Worm (Caenorhabditis elegans): ENCODE data around the gene T06C12.14.

The T06C12.14 gene

ce11 chrV:15888751-15889150 lies 11.0 kb upstream of the T06C12.14 start, which contains the start of gene cgt-1:
cgt-1 (minus strand) TSS chrV:15888851.
- TF ChIP-seq ceh-40 (GFP tag; IDR thresholded peaks at IDR 0.05) (no peak), rpc-1 (optimal IDR thresholded peaks at IDR 0.05) (no peak), rpc-1 (tag; optimal IDR thresholded peaks at IDR 0.05) (no peak), F37B4.10 (GFP tag; IDR thresholded peaks at IDR 0.05) (no peak), zim-3 (tag; optimal IDR thresholded peaks at IDR 0.05) (no peak), ceh-27 (GFP tag; optimal IDR thresholded peaks at IDR 0.05) (no peak), ccch-3 (GFP tag; optimal IDR thresholded peaks at IDR 0.05) (no peak), ZK185.1 (tag; optimal IDR thresholded peaks at IDR 0.05; ENCODE audit: poor library complexity, severe bottlenecking) (no peak), hsf-1 (GFP tag; IDR thresholded peaks at IDR 0.05) (no peak)

DNA sequence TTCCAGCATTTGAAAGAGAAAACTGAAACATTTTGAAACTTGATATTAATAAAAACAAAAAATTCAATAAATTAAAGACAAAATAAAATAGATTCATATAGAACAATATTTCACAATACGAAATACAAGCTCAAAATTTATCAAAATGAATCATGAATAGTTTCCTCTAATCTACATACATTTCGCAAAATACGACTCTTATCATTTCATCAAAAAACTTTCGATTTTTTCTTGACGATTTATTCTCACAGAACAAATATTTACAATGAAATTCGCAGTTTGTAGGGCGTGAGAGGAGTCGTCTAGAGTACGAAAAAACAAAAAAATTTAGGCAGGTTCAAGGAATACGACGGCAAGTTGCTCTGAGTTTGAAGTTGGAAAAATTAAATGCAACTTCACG lies 9.7 kb upstream of the T06C12.14 start:
- TF ChIP-seq nhr-80 (tag; optimal IDR thresholded peaks at IDR 0.05): peak; percentile 31
- no peak for TF ChIP-seq cebp-1 (GFP tag; IDR thresholded peaks at IDR 0.05)
- TF ChIP-seq cebp-1 (tag; optimal IDR thresholded peaks at IDR 0.05): peak; percentile 28
- TF ChIP-seq tlf-1 (GFP tag; optimal IDR thresholded peaks at IDR 0.05): no peak
- TF ChIP-seq attf-3 (GFP tag; conservative IDR thresholded peaks at IDR 0.05): no peak
- no peak for TF ChIP-seq F57C9.4 (tag; optimal IDR thresholded peaks at IDR 0.05)
- no peak for TF ChIP-seq lsl-1 (GFP tag; optimal IDR thresholded peaks at IDR 0.05)
- no peak for TF ChIP-seq unc-130 (GFP tag; optimal IDR thresholded peaks at IDR 0.05)

DNA sequence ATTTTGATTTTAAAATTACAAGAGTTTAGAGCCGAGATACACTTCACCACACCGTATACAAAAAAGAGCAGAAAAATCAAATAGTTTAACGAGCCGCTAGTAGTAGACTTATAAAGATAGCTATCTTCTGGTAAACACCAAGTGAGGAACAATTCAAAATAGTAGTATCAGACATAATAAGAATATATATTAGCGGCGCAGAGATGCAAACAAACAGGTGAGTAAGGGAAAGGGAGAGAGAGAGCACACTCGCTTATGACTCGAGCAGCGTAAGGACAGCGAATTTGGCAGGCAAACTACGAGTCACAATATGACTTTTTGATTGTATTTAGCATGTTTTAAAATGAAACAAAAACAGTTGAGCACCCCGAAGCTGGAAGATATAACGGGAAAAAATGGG lies 8.5 kb upstream of the T06C12.14 start:
- TF ChIP-seq mcd-1 (GFP tag; IDR thresholded peaks at IDR 0.05) (no peak), nhr-80 (tag; optimal IDR thresholded peaks at IDR 0.05) (peak; percentile 74)

DNA sequence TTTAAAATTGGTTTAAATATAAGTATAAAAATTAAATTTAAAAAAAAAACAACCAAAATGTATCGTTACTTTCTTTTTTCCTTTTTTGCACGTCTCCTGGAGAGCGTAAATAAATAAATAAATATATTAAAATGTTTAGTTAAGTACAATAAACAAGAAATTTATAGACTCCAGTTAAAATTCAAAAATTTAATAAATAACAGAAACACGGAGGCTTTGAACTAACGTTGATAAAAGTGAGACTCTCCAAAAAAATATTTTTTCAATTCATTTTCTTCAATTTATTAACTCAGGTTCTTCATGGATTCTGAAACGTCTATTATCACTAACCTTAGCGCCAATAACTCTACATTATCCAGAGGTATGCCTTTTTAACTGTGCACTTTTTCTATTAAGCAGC lies 8.0 kb upstream of the T06C12.14 start, which contains the start of gene T06C12.12:
Gene T06C12.12, plus strand, starts transcription at position 301 of the 400 bp plus-strand sequence.
- TF ChIP-seq ama-1 (optimal IDR thresholded peaks at IDR 0.05) (no peak), ama-1 (GFP tag; optimal IDR thresholded peaks at IDR 0.05) (no peak), atf-7 (tag; optimal IDR thresholded peaks at IDR 0.05) (no peak), ceh-79 (tag; optimal IDR thresholded peaks at IDR 0.05) (no peak), hlh-26 (GFP tag; conservative IDR thresholded peaks at IDR 0.05) (no peak), ceh-27 (GFP tag; optimal IDR thresholded peaks at IDR 0.05) (no peak), tlf-1 (GFP tag; optimal IDR thresholded peaks at IDR 0.05) (no peak), akir-1 (GFP tag; optimal IDR thresholded peaks at IDR 0.05) (no peak), B0261.1 (tag; optimal IDR thresholded peaks at IDR 0.05) (no peak), Y79H2A.3 (GFP tag; conservative IDR thresholded peaks at IDR 0.05) (no peak), xnd-1 (tag; optimal IDR thresholded peaks at IDR 0.05) (no peak), aptf-2 (GFP tag; conservative IDR thresholded peaks at IDR 0.05) (no peak), egl-18 (GFP tag; IDR thresholded peaks at IDR 0.05) (no peak), unc-130 (GFP tag; optimal IDR thresholded peaks at IDR 0.05) (no peak), mel-28 (tag; optimal IDR thresholded peaks at IDR 0.05; ENCODE audit: borderline replicate concordance) (no peak), ztf-28 (GFP tag; IDR thresholded peaks at IDR 0.05) (no peak), dox-1 (GFP tag; IDR thresholded peaks at IDR 0.05) (no peak), snpc-1.1 (tag; optimal IDR thresholded peaks at IDR 0.05; ENCODE audit: insufficient read depth) (no peak), rcor-1 (GFP tag; IDR thresholded peaks at IDR 0.05) (no peak)

DNA sequence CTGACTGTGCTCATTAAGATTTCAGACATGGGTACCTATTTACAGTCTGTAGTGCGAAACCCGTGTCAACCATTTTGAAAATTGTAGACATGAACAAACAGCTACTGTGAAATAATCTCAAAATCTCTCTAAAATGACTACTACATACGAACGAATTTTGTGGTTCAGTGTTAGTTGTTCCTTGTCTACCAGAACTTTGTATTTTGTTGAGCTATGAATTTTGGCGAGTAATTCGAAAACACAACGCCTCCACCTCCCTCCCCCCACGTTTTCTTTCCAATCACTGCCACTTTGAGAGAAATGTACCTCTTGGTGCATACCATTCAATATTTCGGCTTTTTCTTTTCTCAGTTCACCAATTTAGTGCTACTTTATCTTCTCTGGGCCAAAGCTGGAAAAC lies 7.1 kb upstream of the T06C12.14 start, which contains the start of gene T06C12.11:
Gene T06C12.11, plus strand, starts transcription at position 301 of the 400 bp plus-strand sequence.
- TF ChIP-seq B0336.3 (GFP tag; IDR thresholded peaks at IDR 0.05) (no peak), ceh-91 (GFP tag; IDR thresholded peaks at IDR 0.05) (no peak), madf-6 (GFP tag; IDR thresholded peaks at IDR 0.05) (no peak), ama-1 (optimal IDR thresholded peaks at IDR 0.05) (no peak), ama-1 (GFP tag; optimal IDR thresholded peaks at IDR 0.05) (no peak), hrde-1 (tag; optimal IDR thresholded peaks at IDR 0.05; ENCODE audit: borderline replicate concordance) (no peak), chd-7 (tag; optimal IDR thresholded peaks at IDR 0.05) (no peak), madf-10 (tag; optimal IDR thresholded peaks at IDR 0.05) (no peak), lsy-27 (tag; optimal IDR thresholded peaks at IDR 0.05; ENCODE audit: borderline replicate concordance, insufficient read depth) (no peak), mcd-1 (GFP tag; IDR thresholded peaks at IDR 0.05) (no peak), let-526 (GFP tag; IDR thresholded peaks at IDR 0.05) (no peak), aptf-2 (GFP tag; conservative IDR thresholded peaks at IDR 0.05) (no peak), F37B4.10 (GFP tag; IDR thresholded peaks at IDR 0.05) (no peak), repo-1 (tag; optimal IDR thresholded peaks at IDR 0.05) (no peak)
